Worm (Caenorhabditis elegans): ENCODE measurements around the gene nlp-9.
"Not testable (repeated sequence)": the region's sequence is repeated elsewhere in the genome, so short reads cannot be mapped to it uniquely, and the experiment has no call there.

nlp-9 gene

ce11 chrV:4261385-4261784 is 41.9 kb downstream of the nlp-9 start:
- no peak for TF ChIP-seq ztf-29 (GFP tag; IDR thresholded peaks at IDR 0.05)
- no peak for TF ChIP-seq cog-1 (tag; optimal IDR thresholded peaks at IDR 0.05)

- TF ChIP-seq tab-1 (GFP tag; IDR thresholded peaks at IDR 0.05) (no peak), ref-1 (GFP tag; conservative IDR thresholded peaks at IDR 0.05) (no peak), klf-2 (GFP tag; conservative IDR thresholded peaks at IDR 0.05) (no peak), flt-1 (GFP tag; IDR thresholded peaks at IDR 0.05) (no peak), ztf-23 (GFP tag; IDR thresholded peaks at IDR 0.05) (no peak), ztf-29 (GFP tag; IDR thresholded peaks at IDR 0.05) (no peak), T22C8.4 (GFP tag; IDR thresholded peaks at IDR 0.05) (no peak)
Observed at ce11 chrV:4264516-4264915, 45.1 kb downstream of the nlp-9 start, which contains the start of gene srt-35. Gene srt-35, minus strand, starts transcription at chrV:4264616.

ce11 chrV:4268213-4268612 is 48.8 kb downstream of the nlp-9 start, which contains the start of gene srt-36:
Gene srt-36, minus strand, starts transcription at chrV:4268313.
- not testable (repeated sequence) for TF ChIP-seq med-1 (GFP tag; optimal IDR thresholded peaks at IDR 0.05; ENCODE audit: insufficient read depth); cog-1 (tag; optimal IDR thresholded peaks at IDR 0.05); ztf-29 (GFP tag; IDR thresholded peaks at IDR 0.05)

ce11 chrV:4271258-4271657 is 51.8 kb downstream of the nlp-9 start, which contains the start of gene srt-38:
Gene srt-38, minus strand, starts transcription at chrV:4271358.
- not testable (repeated sequence) for TF ChIP-seq ztf-23 (GFP tag; IDR thresholded peaks at IDR 0.05); cog-1 (tag; optimal IDR thresholded peaks at IDR 0.05); ref-1 (GFP tag; conservative IDR thresholded peaks at IDR 0.05)
